Worm (Caenorhabditis elegans): ENCODE measurements around the gene W10G11.3.

DNA sequence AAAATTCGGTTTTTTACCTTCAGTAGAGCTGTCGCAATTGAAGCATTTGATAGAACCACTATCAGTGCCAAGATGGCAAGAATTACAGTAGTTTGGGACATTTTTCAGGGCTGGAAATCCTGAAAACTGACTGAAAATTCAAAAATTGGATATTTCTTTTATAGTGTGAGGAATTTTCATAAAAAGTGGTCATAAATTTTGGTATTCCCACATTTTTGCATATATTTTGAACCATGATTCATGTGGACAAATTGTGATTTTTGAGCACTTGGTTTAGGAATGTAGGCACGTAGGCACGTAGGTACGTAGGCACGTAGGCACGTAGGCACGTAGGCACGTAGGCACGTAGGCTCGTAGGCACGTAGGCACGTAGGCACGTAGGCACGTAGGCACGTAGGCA lies 50.1 kb downstream of the W10G11.3 start, which contains the start of gene Y49F6B.19:
- TF ChIP-seq pha-4 (tag; optimal IDR thresholded peaks at IDR 0.05) (no peak), ham-2 (GFP tag; optimal IDR thresholded peaks at IDR 0.05) (no peak), nhr-237 (tag; optimal IDR thresholded peaks at IDR 0.05) (no peak), lin-13 (tag; optimal IDR thresholded peaks at IDR 0.05) (no peak), unc-62 (GFP tag; optimal IDR thresholded peaks at IDR 0.05) (no peak), mab-5 (tag; optimal IDR thresholded peaks at IDR 0.05) (no peak), nhr-28 (tag; optimal IDR thresholded peaks at IDR 0.05) (no peak), snpc-4 (tag; optimal IDR thresholded peaks at IDR 0.05) (no peak), ceh-39 (tag; optimal IDR thresholded peaks at IDR 0.05) (no peak)

Data from whole organism, mixed stage, embryonic.